Worm (Caenorhabditis elegans) whole organism, L2 larva: ENCODE data around the gene nhr-119.

ENCODE experiments used
- F13H6.1 ChIP-seq: sonication (generic microtip); optimal IDR thresholded peaks from 2 replicates; lab custom pipeline; 2016; ENCODE audit warnings: missing genetic modification characterization, missing compliant biosample characterization
- R02D3.7 ChIP-seq: fragments of 150-350 bp; optimal IDR thresholded peaks from 2 replicates; lab custom pipeline; 2014; ENCODE audit warnings: missing biosample characterization, missing genetic modification characterization
- Y55F3AM.14 ChIP-seq: fragments of 200-800 bp; sonication (Bioruptor generic); optimal IDR thresholded peaks from 2 replicates; lab custom pipeline; 2018; ENCODE audit warnings: mild to moderate bottlenecking, missing genetic modification characterization, missing compliant biosample characterization
- ZK546.5 ChIP-seq: sonication (generic microtip); optimal IDR thresholded peaks from 2 replicates; lab custom pipeline; 2017; ENCODE audit warnings: missing biosample characterization, missing genetic modification characterization
- alr-1 ChIP-seq: fragments of 150-350 bp; optimal IDR thresholded peaks from 2 replicates; lab custom pipeline; 2014; ENCODE audit warnings: missing biosample characterization, missing genetic modification characterization
- ama-1 ChIP-seq: fragments of 150-350 bp; optimal IDR thresholded peaks from 2 replicates; lab custom pipeline; 2018; ENCODE audit warnings: inconsistent platforms
- ceh-16 ChIP-seq: fragments of 150-350 bp; optimal IDR thresholded peaks from 2 replicates; lab custom pipeline; 2014; ENCODE audit warnings: missing biosample characterization, missing genetic modification characterization
- ceh-82 ChIP-seq: fragments of 150-350 bp; optimal IDR thresholded peaks from 2 replicates; lab custom pipeline; 2014; ENCODE audit warnings: missing biosample characterization, missing genetic modification characterization
- dmd-4 ChIP-seq: sonication (generic microtip); optimal IDR thresholded peaks from 2 replicates; lab custom pipeline; 2017; ENCODE audit warnings: missing biosample characterization, missing genetic modification characterization
- egl-27 ChIP-seq: sonication (generic microtip); optimal IDR thresholded peaks from 3 replicates; lab custom pipeline; 2017; ENCODE audit warnings: missing biosample characterization, missing genetic modification reagents, missing genetic modification characterization
- elt-3 ChIP-seq: sonication (generic microtip); optimal IDR thresholded peaks from 2 replicates; lab custom pipeline; 2017; ENCODE audit warnings: missing biosample characterization, missing genetic modification characterization
- gmeb-1 ChIP-seq: fragments of 150-350 bp; optimal IDR thresholded peaks from 2 replicates; lab custom pipeline; 2014; ENCODE audit warnings: missing biosample characterization, missing genetic modification characterization
- lin-11 ChIP-seq: fragments of 150-350 bp; sonication (generic microtip); optimal IDR thresholded peaks from 2 replicates; lab custom pipeline; 2014; ENCODE audit warnings: missing biosample characterization, missing genetic modification characterization, inconsistent platforms, mixed read lengths
- lin-13 ChIP-seq: fragments of 150-350 bp; optimal IDR thresholded peaks from 2 replicates; lab custom pipeline; 2014; ENCODE audit warnings: missing biosample characterization, missing genetic modification reagents, missing genetic modification characterization
- lin-39 ChIP-seq: fragments of 150-350 bp; optimal IDR thresholded peaks from 2 replicates; lab custom pipeline; 2014; ENCODE audit warnings: missing biosample characterization, missing genetic modification reagents, missing genetic modification characterization
- lsy-2 ChIP-seq, 2 experiments: fragments of 150-350 bp in 1 of 2; sonication (generic microtip) in 1 of 2; optimal IDR thresholded peaks; 2 replicates each; lab custom pipeline; 2014 to 2017; ENCODE audit warnings: missing biosample characterization in 2 of 2, missing genetic modification characterization in 2 of 2
- mab-5 ChIP-seq: fragments of 150-350 bp; optimal IDR thresholded peaks from 2 replicates; lab custom pipeline; 2014; ENCODE audit warnings: missing biosample characterization, missing genetic modification characterization
- mdl-1 ChIP-seq, 2 experiments: fragments of 150-350 bp in 1 of 2; sonication (generic microtip) in 1 of 2; optimal IDR thresholded peaks; 2 replicates each; lab custom pipeline; 2017; ENCODE audit warnings: missing biosample characterization in 2 of 2, missing genetic modification characterization in 2 of 2
- nhr-10 ChIP-seq: sonication (generic microtip); optimal IDR thresholded peaks from 2 replicates; lab custom pipeline; 2017; ENCODE audit warnings: missing biosample characterization, missing genetic modification characterization
- nhr-11 ChIP-seq: fragments of 150-350 bp; optimal IDR thresholded peaks from 2 replicates; lab custom pipeline; 2014; ENCODE audit warnings: missing biosample characterization, missing genetic modification characterization
- nhr-21 ChIP-seq: fragments of 150-350 bp; optimal IDR thresholded peaks from 2 replicates; lab custom pipeline; 2014; ENCODE audit warnings: missing biosample characterization, missing genetic modification characterization
- nhr-23 ChIP-seq: fragments of 150-350 bp; optimal IDR thresholded peaks from 2 replicates; lab custom pipeline; 2014; ENCODE audit warnings: missing biosample characterization, missing genetic modification reagents, missing genetic modification characterization
- nhr-77 ChIP-seq: fragments of 150-350 bp; optimal IDR thresholded peaks from 2 replicates; lab custom pipeline; 2014; ENCODE audit warnings: missing biosample characterization, missing genetic modification characterization
- peb-1 ChIP-seq: fragments of 150-350 bp; optimal IDR thresholded peaks from 2 replicates; lab custom pipeline; 2014; ENCODE audit warnings: missing biosample characterization, missing genetic modification characterization
- skn-1 ChIP-seq: sonication (generic microtip); optimal IDR thresholded peaks from 2 replicates; lab custom pipeline; 2017; ENCODE audit warnings: missing biosample characterization, missing genetic modification characterization
- sma-3 ChIP-seq: sonication (generic microtip); optimal IDR thresholded peaks from 2 replicates; lab custom pipeline; 2016; ENCODE audit warnings: missing genetic modification reagents, missing genetic modification characterization, missing compliant biosample characterization
- sma-9 ChIP-seq, 2 experiments: fragments of 150-350 bp in 1 of 2; sonication (generic microtip) in 1 of 2; optimal IDR thresholded peaks; 2 replicates each; lab custom pipeline; 2014 to 2016; ENCODE audit warnings: missing genetic modification characterization in 2 of 2, mild to moderate bottlenecking in 1 of 2, missing biosample characterization in 1 of 2, missing compliant biosample characterization in 1 of 2, missing genetic modification reagents in 1 of 2, moderate library complexity in 1 of 2
- snpc-4 ChIP-seq: fragments of 150-350 bp; optimal IDR thresholded peaks from 2 replicates; lab custom pipeline; 2014; ENCODE audit warnings: missing biosample characterization, missing genetic modification characterization
- unc-39 ChIP-seq: fragments of 150-350 bp; optimal IDR thresholded peaks from 2 replicates; lab custom pipeline; 2014; ENCODE audit warnings: missing biosample characterization, missing genetic modification characterization
- unc-55 ChIP-seq: fragments of 150-350 bp; sonication (generic microtip); optimal IDR thresholded peaks from 3 replicates; lab custom pipeline; 2014; ENCODE audit warnings: missing biosample characterization, missing genetic modification reagents, missing genetic modification characterization
- unc-62 ChIP-seq: fragments of 150-350 bp; optimal IDR thresholded peaks from 2 replicates; lab custom pipeline; 2014; ENCODE audit warnings: missing biosample characterization, missing genetic modification reagents, missing genetic modification characterization
- zag-1 ChIP-seq: fragments of 150-350 bp; optimal IDR thresholded peaks from 2 replicates; lab custom pipeline; 2014; ENCODE audit warnings: missing biosample characterization, missing genetic modification characterization
- ztf-1 ChIP-seq: fragments of 200-800 bp; sonication (Bioruptor generic); conservative IDR thresholded peaks from 2 replicates; pipeline ENCODE4 v1.3.6; 2022; ENCODE audit warnings: missing genetic modification characterization, missing compliant biosample characterization
- ztf-11 ChIP-seq: sonication (generic microtip); optimal IDR thresholded peaks from 2 replicates; lab custom pipeline; 2017; ENCODE audit warnings: missing biosample characterization, missing genetic modification characterization

The nhr-119 gene

ce11 chrII:2774904-2775303 lies 25.5 kb downstream of the nhr-119 start, which contains the start of gene fbxb-111:
Gene fbxb-111 (minus strand): TSS chrII:2775004.
- TF ChIP-seq nhr-11 (tag; lab: Kevin White, UChicago) (no peak), unc-55 (GFP tag; lab: Kevin White, UChicago) (no peak), zag-1 (tag; lab: Kevin White, UChicago) (no peak), nhr-77 (tag; lab: Kevin White, UChicago) (no peak), mdl-1 (tag; optimal IDR thresholded peaks at IDR 0.05; lab: Kevin White, UChicago) (no peak), nhr-23 (no peak), Y55F3AM.14 (GFP tag; lab: Kevin White, UChicago) (no peak), lin-11 (no peak), R02D3.7 (tag; lab: Kevin White, UChicago) (no peak), ama-1 (lab: Kevin White, UChicago) (no peak), ztf-1 (GFP tag; lab: Robert Waterston, UW) (no peak), nhr-21 (no peak), ztf-11 (tag; lab: Kevin White, UChicago) (no peak), mab-5 (tag; lab: Kevin White, UChicago) (no peak), peb-1 (no peak), ceh-16 (tag; lab: Kevin White, UChicago) (no peak), lsy-2 (tag; optimal IDR thresholded peaks at IDR 0.05; lab: Kevin White, UChicago) (no peak), lin-39 (tag; lab: Kevin White, UChicago) (no peak)
- TF ChIP-seq, all 48 proteins: peak for 0

ce11 chrII:2773534-2773933 lies 26.9 kb downstream of the nhr-119 start, which contains the start of gene sdz-9:
Gene sdz-9 (minus strand): TSS chrII:2773634.
- TF ChIP-seq snpc-4 (tag; lab: Kevin White, UChicago): no peak
- TF ChIP-seq unc-39 (tag; lab: Kevin White, UChicago): no peak
- no peak for TF ChIP-seq sma-9 (GFP tag; optimal IDR thresholded peaks at IDR 0.05; lab: Kevin White, UChicago)
- TF ChIP-seq sma-9 (tag; optimal IDR thresholded peaks at IDR 0.05; lab: Kevin White, UChicago): no peak
- TF ChIP-seq elt-3: no peak
- no peak for TF ChIP-seq ama-1 (lab: Kevin White, UChicago)
- no peak for TF ChIP-seq lin-13 (GFP tag; lab: Kevin White, UChicago)
- no peak for TF ChIP-seq nhr-10 (tag; lab: Kevin White, UChicago)
- TF ChIP-seq unc-62 (GFP tag; lab: Kevin White, UChicago): no peak
- TF ChIP-seq ZK546.5 (tag; lab: Kevin White, UChicago): no peak
- no peak for TF ChIP-seq F13H6.1 (tag; lab: Kevin White, UChicago)
- no peak for TF ChIP-seq nhr-21
- no peak for TF ChIP-seq dmd-4
- TF ChIP-seq zag-1 (tag; lab: Kevin White, UChicago): no peak
- no peak for TF ChIP-seq alr-1 (tag; lab: Kevin White, UChicago)

ce11 chrII:2772166-2772565 lies 28.2 kb downstream of the nhr-119 start, which contains the start of gene sdz-10:
Gene sdz-10 (minus strand): TSS chrII:2772266.
- no peak for TF ChIP-seq ama-1 (lab: Kevin White, UChicago)
- no peak for TF ChIP-seq egl-27
- no peak for TF ChIP-seq ztf-1 (GFP tag; lab: Robert Waterston, UW)
- TF ChIP-seq skn-1 (tag; lab: Kevin White, UChicago): no peak
- no peak for TF ChIP-seq unc-39 (tag; lab: Kevin White, UChicago)
- TF ChIP-seq nhr-10 (tag; lab: Kevin White, UChicago): no peak
- no peak for TF ChIP-seq lin-13 (GFP tag; lab: Kevin White, UChicago)
- no peak for TF ChIP-seq ceh-82 (tag; lab: Kevin White, UChicago)
- TF ChIP-seq R02D3.7 (tag; lab: Kevin White, UChicago): no peak
- TF ChIP-seq sma-3 (GFP tag; lab: Kevin White, UChicago): no peak
- no peak for TF ChIP-seq gmeb-1 (tag; lab: Kevin White, UChicago)
- no peak for TF ChIP-seq mab-5 (tag; lab: Kevin White, UChicago)
- TF ChIP-seq Y55F3AM.14 (GFP tag; lab: Kevin White, UChicago): no peak
- no peak for TF ChIP-seq unc-62 (GFP tag; lab: Kevin White, UChicago)
- no peak for TF ChIP-seq zag-1 (tag; lab: Kevin White, UChicago)

ce11 chrII:2770788-2771187 lies 29.6 kb downstream of the nhr-119 start, which contains the start of gene fbxb-105:
Gene fbxb-105 (minus strand): TSS chrII:2770888.
- TF ChIP-seq unc-62 (GFP tag; lab: Kevin White, UChicago) (no peak), sma-9 (GFP tag; optimal IDR thresholded peaks at IDR 0.05; lab: Kevin White, UChicago) (no peak), sma-9 (tag; optimal IDR thresholded peaks at IDR 0.05; lab: Kevin White, UChicago) (no peak)
